Worm (Caenorhabditis elegans): ENCODE measurements around the gene lgc-49.

Gene lgc-49

ce11 chrV:11239187-11239725 is 48.2 kb downstream of the lgc-49 start, which contains the start of the genes dvc-1 and ima-1 (continued):
- peak; percentile 31; the same call in 1 of the 2 replicates for TF ChIP-seq mdt-29 (GFP tag; IDR thresholded peaks at IDR 0.05)
- peak; percentile 58 for TF ChIP-seq nhr-77 (tag; optimal IDR thresholded peaks at IDR 0.05)
- TF ChIP-seq pqm-1 (tag; optimal IDR thresholded peaks at IDR 0.05) = no peak
- TF ChIP-seq spr-3 (GFP tag; optimal IDR thresholded peaks at IDR 0.05) = no peak
- peak; percentile 75 for TF ChIP-seq hlh-30 (tag; optimal IDR thresholded peaks at IDR 0.05; ENCODE audit: insufficient read depth)
- no peak for TF ChIP-seq ama-1 (optimal IDR thresholded peaks at IDR 0.05)
- TF ChIP-seq tag-97 (GFP tag; IDR thresholded peaks at IDR 0.05) = no peak
- peak; percentile 63 for TF ChIP-seq lin-13 (GFP tag; optimal IDR thresholded peaks at IDR 0.05)
- no peak for TF ChIP-seq F37D6.2 (tag; optimal IDR thresholded peaks at IDR 0.05)
- no peak for TF ChIP-seq D1046.2 (GFP tag; IDR thresholded peaks at IDR 0.05)
- TF ChIP-seq mes-2 (tag; optimal IDR thresholded peaks at IDR 0.05; ENCODE audit: poor library complexity, severe bottlenecking) = peak; percentile 91
- TF ChIP-seq ceh-28 (tag; optimal IDR thresholded peaks at IDR 0.05) = no peak
- TF ChIP-seq dve-1 (tag; optimal IDR thresholded peaks at IDR 0.05; ENCODE audit: insufficient read depth) = peak; percentile 43
- TF ChIP-seq nhr-111 (GFP tag; optimal IDR thresholded peaks at IDR 0.05) = no peak
- peak; percentile 26 for TF ChIP-seq nhr-28 (tag; optimal IDR thresholded peaks at IDR 0.05)
- TF ChIP-seq nhr-237 (tag; optimal IDR thresholded peaks at IDR 0.05) = no peak
- TF ChIP-seq rbr-2 (tag; optimal IDR thresholded peaks at IDR 0.05) = peak; percentile 17
- no peak for TF ChIP-seq lin-1 (GFP tag; IDR thresholded peaks at IDR 0.05)
- TF ChIP-seq dmd-9 (GFP tag; IDR thresholded peaks at IDR 0.05) = 0 out of 2 replicates have a peak, but pooled peaks have one; percentile 36
- peak; percentile 43; the same call in 1 of the 2 replicates for TF ChIP-seq pha-4 (GFP tag; IDR thresholded peaks at IDR 0.05)
- TF ChIP-seq pha-4 (tag; optimal IDR thresholded peaks at IDR 0.05) = no peak
- TF ChIP-seq dmd-8 (GFP tag; IDR thresholded peaks at IDR 0.05) = no peak

DNA sequence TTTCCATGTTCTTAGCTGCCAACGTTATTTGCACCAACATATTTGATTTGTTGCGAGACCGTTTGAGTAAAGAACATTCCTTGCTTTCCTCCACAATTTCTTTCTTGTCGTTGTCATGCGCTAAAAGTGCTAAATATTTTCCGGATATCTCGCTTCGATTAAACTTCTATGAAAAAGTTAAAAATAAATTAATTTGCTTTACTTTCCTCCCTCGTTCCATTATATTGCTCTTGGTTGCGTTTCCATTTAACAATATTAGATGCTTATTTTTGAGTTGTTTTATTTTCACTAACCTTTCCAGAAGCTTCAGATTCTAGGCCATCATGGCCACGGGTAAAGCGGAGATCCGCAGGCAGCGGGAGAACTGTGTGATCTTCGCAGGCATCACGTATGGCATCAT is 50.5 kb downstream of the lgc-49 start, which contains the start of gene pgap-1:
pgap-1 (plus strand) TSS at position 301 of the 400 bp plus-strand sequence.
- no peak for TF ChIP-seq snpc-4 (tag; optimal IDR thresholded peaks at IDR 0.05)
